Worm (Caenorhabditis elegans): ENCODE results near the gene F10E9.5.

ce11 chrIII:8307356-8307755 is at the start of gene F10E9.5, which contains the start of gene F10E9.7:
- TF ChIP-seq ceh-18 (tag; optimal IDR thresholded peaks at IDR 0.05) = peak; percentile 2
- no peak for TF ChIP-seq pat-9 (tag; optimal IDR thresholded peaks at IDR 0.05)
- no peak for TF ChIP-seq ceh-22 (tag; optimal IDR thresholded peaks at IDR 0.05)
- TF ChIP-seq fax-1 (tag; optimal IDR thresholded peaks at IDR 0.05) = peak; percentile 45
- no peak for TF ChIP-seq ama-1 (optimal IDR thresholded peaks at IDR 0.05)
- TF ChIP-seq sdc-2 (tag; optimal IDR thresholded peaks at IDR 0.05) = no peak
